Worm (Caenorhabditis elegans): Measurements from ENCODE around the gene osm-9.

DNA sequence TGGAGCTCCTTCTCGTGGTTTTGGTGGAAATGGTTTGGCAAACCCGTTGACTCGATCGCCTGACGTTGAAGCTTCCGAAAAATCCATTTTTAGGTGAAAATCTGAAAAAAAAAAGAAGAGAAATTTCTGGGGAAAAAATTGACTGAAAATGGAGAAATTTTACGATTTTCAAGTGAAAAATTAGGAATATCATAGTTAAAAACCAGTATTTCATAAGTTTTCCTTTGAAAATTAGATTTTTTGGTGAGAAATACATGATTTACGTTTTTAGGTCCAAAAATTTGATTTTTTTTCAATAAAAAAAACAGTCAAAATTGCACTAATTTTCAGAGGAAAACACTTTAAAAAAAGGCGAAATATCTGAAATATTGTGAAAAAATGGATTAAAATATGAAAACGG is 36.3 kb upstream of the osm-9 start, which contains the start of gene taf-2:
- TF ChIP-seq alr-1 (tag; optimal IDR thresholded peaks at IDR 0.05) (no peak), unc-39 (tag; optimal IDR thresholded peaks at IDR 0.05) (no peak), ceh-82 (tag; optimal IDR thresholded peaks at IDR 0.05) (no peak), nhr-25 (tag; optimal IDR thresholded peaks at IDR 0.05) (no peak), zag-1 (tag; optimal IDR thresholded peaks at IDR 0.05) (no peak), egl-27 (tag; optimal IDR thresholded peaks at IDR 0.05) (no peak), aly-2 (tag; optimal IDR thresholded peaks at IDR 0.05) (no peak), nhr-11 (tag; optimal IDR thresholded peaks at IDR 0.05) (no peak), lsy-2 (tag; optimal IDR thresholded peaks at IDR 0.05) (no peak)
